Worm (Caenorhabditis elegans) whole organism, mixed stage, embryonic: ENCODE measurements around the gene T24E12.6.

Experiments
- M03D4.4 ChIP-seq: sonication (generic microtip); optimal IDR thresholded peaks from 2 replicates; lab custom pipeline; 2017; ENCODE audit warnings: mild to moderate bottlenecking, missing genetic modification characterization, missing compliant biosample characterization
- bed-3 ChIP-seq: fragments of 200-800 bp; sonication (Bioruptor generic); optimal IDR thresholded peaks from 3 replicates; lab custom pipeline; 2018; ENCODE audit warnings: mild to moderate bottlenecking, missing genetic modification characterization, moderate library complexity, missing compliant biosample characterization
- blmp-1 ChIP-seq: fragments of 150-350 bp; optimal IDR thresholded peaks from 2 replicates; lab custom pipeline; 2014; ENCODE audit warnings: missing biosample characterization, missing genetic modification characterization
- ceh-39 ChIP-seq: fragments of 150-350 bp; optimal IDR thresholded peaks from 2 replicates; lab custom pipeline; 2014; ENCODE audit warnings: missing biosample characterization, missing genetic modification characterization
- ceh-43 ChIP-seq: fragments of 200-800 bp; sonication (Bioruptor generic); optimal IDR thresholded peaks from 2 replicates; lab custom pipeline; 2018; ENCODE audit warnings: mild to moderate bottlenecking, missing genetic modification characterization, moderate library complexity, missing compliant biosample characterization
- ceh-83 ChIP-seq: fragments of 200-800 bp; sonication (Bioruptor generic); optimal IDR thresholded peaks from 2 replicates; lab custom pipeline; 2018; ENCODE audit warnings: mild to moderate bottlenecking, missing genetic modification characterization, missing compliant biosample characterization
- cnd-1 ChIP-seq: fragments of 200-800 bp; sonication (Bioruptor generic); optimal IDR thresholded peaks from 2 replicates; lab custom pipeline; 2018; ENCODE audit warnings: mild to moderate bottlenecking, missing genetic modification characterization, missing compliant biosample characterization
- drap-1 ChIP-seq: fragments of 200-800 bp; sonication (Bioruptor generic); optimal IDR thresholded peaks from 3 replicates; lab custom pipeline; 2018; ENCODE audit warnings: mild to moderate bottlenecking, missing genetic modification characterization, missing compliant biosample characterization
- elt-1 ChIP-seq: sonication (generic microtip); optimal IDR thresholded peaks from 2 replicates; lab custom pipeline; 2017; ENCODE audit warnings: missing genetic modification characterization, mild to moderate bottlenecking, missing compliant biosample characterization, antibody characterized with exemption, moderate library complexity, borderline replicate concordance; ENCODE audit not compliant: insufficient read depth
- hlh-1 ChIP-seq: fragments of 150-350 bp; optimal IDR thresholded peaks from 2 replicates; lab custom pipeline; 2014; ENCODE audit warnings: missing biosample characterization, missing genetic modification reagents, missing genetic modification characterization
- lin-13 ChIP-seq: fragments of 150-350 bp; optimal IDR thresholded peaks from 2 replicates; lab custom pipeline; 2014; ENCODE audit warnings: missing biosample characterization, missing genetic modification characterization
- lin-32 ChIP-seq: fragments of 200-800 bp; sonication (Bioruptor generic); optimal IDR thresholded peaks from 2 replicates; lab custom pipeline; 2018; ENCODE audit warnings: mild to moderate bottlenecking, missing genetic modification characterization, missing compliant biosample characterization
- lsy-2 ChIP-seq: fragments of 150-350 bp; optimal IDR thresholded peaks from 2 replicates; lab custom pipeline; 2014; ENCODE audit warnings: missing biosample characterization, missing genetic modification characterization
- mab-5 ChIP-seq: fragments of 150-350 bp; optimal IDR thresholded peaks from 2 replicates; lab custom pipeline; 2014; ENCODE audit warnings: missing biosample characterization, missing genetic modification characterization
- mep-1 ChIP-seq: fragments of 150-350 bp; optimal IDR thresholded peaks from 2 replicates; lab custom pipeline; 2017; ENCODE audit warnings: missing biosample characterization, missing genetic modification reagents, missing genetic modification characterization, inconsistent platforms
- mls-2 ChIP-seq: sonication (generic microtip); optimal IDR thresholded peaks from 2 replicates; lab custom pipeline; 2016; ENCODE audit warnings: mild to moderate bottlenecking, missing genetic modification characterization, moderate library complexity, missing compliant biosample characterization
- nhr-2 ChIP-seq: fragments of 150-350 bp; optimal IDR thresholded peaks from 2 replicates; lab custom pipeline; 2014; ENCODE audit warnings: missing biosample characterization, missing genetic modification characterization
- nhr-237 ChIP-seq: fragments of 150-350 bp; optimal IDR thresholded peaks from 2 replicates; lab custom pipeline; 2014; ENCODE audit warnings: missing biosample characterization, missing genetic modification characterization
- nhr-28 ChIP-seq: fragments of 150-350 bp; optimal IDR thresholded peaks from 2 replicates; lab custom pipeline; 2014; ENCODE audit warnings: missing biosample characterization, missing genetic modification characterization
- nhr-76 ChIP-seq: sonication (generic microtip); optimal IDR thresholded peaks from 2 replicates; lab custom pipeline; 2017; ENCODE audit warnings: missing biosample characterization, missing genetic modification characterization
- pha-4 ChIP-seq: fragments of 150-350 bp; optimal IDR thresholded peaks from 2 replicates; lab custom pipeline; 2018; ENCODE audit warnings: missing biosample characterization, missing genetic modification reagents, missing genetic modification characterization
- sem-2 ChIP-seq: fragments of 200-800 bp; sonication (Bioruptor generic); optimal IDR thresholded peaks from 2 replicates; lab custom pipeline; 2018; ENCODE audit warnings: mild to moderate bottlenecking, missing genetic modification characterization, missing compliant biosample characterization
- snpc-4 ChIP-seq: fragments of 150-350 bp; optimal IDR thresholded peaks from 2 replicates; lab custom pipeline; 2014; ENCODE audit warnings: missing biosample characterization, missing genetic modification characterization
- sptf-1 ChIP-seq: sonication (generic microtip); optimal IDR thresholded peaks from 2 replicates; lab custom pipeline; 2017; ENCODE audit warnings: mild to moderate bottlenecking, missing genetic modification characterization, moderate library complexity, missing compliant biosample characterization
- tbx-8 ChIP-seq: fragments of 200-800 bp; sonication (Bioruptor generic); optimal IDR thresholded peaks from 2 replicates; lab custom pipeline; 2018; ENCODE audit warnings: mild to moderate bottlenecking, missing genetic modification characterization, moderate library complexity, missing compliant biosample characterization
- unc-120 ChIP-seq: sonication (generic microtip); optimal IDR thresholded peaks from 2 replicates; lab custom pipeline; 2017; ENCODE audit warnings: missing genetic modification characterization, missing compliant biosample characterization; ENCODE audit not compliant: poor library complexity, severe bottlenecking
- zip-8 ChIP-seq: fragments of 150-350 bp; optimal IDR thresholded peaks from 2 replicates; lab custom pipeline; 2014; ENCODE audit warnings: missing biosample characterization, missing genetic modification characterization
- ztf-11 ChIP-seq: fragments of 150-350 bp; optimal IDR thresholded peaks from 2 replicates; lab custom pipeline; 2014; ENCODE audit warnings: missing biosample characterization, missing genetic modification characterization

T24E12.6 gene

DNA sequence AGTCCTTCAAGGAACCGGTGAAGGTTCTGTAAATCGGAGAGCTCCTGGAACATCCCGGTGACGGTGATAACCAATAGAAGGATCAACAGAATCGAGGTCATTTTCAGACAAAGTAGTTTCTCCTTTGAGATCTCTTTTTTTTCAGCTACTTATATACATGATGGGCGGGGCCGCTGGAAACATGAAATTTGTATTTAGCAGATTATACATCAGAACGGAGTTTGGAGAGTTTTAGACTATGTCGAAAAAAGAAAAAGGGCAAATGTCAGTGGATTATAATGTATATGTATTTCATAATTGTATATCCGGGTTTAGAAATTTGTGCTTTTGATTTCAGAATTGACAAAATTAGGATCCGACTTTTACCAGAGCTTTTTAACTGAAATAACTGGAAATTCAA is 41.7 kb upstream of the T24E12.6 start, which contains the start of gene ins-32:
TSS of gene ins-32 (minus strand) at position 101 of the 400 bp plus-strand sequence.
- no peak for TF ChIP-seq elt-1 (tag; lab: Kevin White, UChicago)
- TF ChIP-seq ceh-43 (GFP tag; lab: Kevin White, UChicago) = no peak
- TF ChIP-seq ceh-83 (GFP tag; lab: Kevin White, UChicago) = no peak
- TF ChIP-seq mep-1 = no peak
- no peak for TF ChIP-seq nhr-28 (tag; lab: Kevin White, UChicago)
- TF ChIP-seq cnd-1 (tag; lab: Kevin White, UChicago) = no peak
- TF ChIP-seq, all 35 proteins: peak for 0

DNA sequence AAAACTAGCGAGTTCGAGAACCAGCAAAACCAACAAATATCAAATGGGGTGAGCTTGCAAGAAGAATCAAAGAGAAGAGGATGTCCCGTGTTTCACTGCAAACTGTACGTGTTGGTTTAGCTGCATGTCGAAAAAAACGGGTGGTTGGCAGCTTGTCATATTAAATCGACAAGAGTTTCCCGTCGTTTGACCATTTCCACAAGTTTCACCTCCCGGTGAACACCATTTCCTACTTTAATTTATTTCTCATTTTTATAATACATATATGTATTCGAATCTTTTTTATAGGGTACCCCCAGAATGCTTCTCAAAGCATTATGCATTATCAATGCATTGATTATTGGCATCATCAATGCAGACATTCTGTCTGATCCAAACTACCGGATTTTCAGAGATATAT is 33.8 kb upstream of the T24E12.6 start, which contains the start of gene Y8A9A.2:
TSS of gene Y8A9A.2 (plus strand) at position 301 of the 400 bp plus-strand sequence.
- TF ChIP-seq tbx-8 (GFP tag; lab: Kevin White, UChicago) = no peak
- TF ChIP-seq snpc-4 (tag; lab: Kevin White, UChicago) = no peak

DNA sequence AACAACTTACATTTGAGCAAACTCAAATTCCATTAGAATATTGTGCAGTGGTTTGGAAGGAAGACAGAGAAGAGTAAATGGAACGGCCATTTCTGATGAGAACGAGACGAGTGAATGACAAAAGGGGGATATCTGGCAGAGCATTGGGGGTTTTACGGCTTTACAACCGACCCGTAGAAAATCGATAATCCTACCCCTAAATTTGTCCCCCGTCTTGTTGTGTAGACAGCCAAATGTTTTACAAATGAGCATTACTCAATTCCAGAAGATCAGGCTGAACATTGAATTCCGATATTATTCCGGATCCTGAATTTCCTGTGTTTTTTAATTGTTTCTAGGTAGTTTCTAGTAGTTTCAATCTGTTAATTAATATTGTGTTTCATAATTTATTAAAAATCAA is 31.8 kb upstream of the T24E12.6 start, which contains the start of gene fbxb-99:
TSS of gene fbxb-99 (minus strand) at position 101 of the 400 bp plus-strand sequence.
- TF ChIP-seq mep-1 (no peak), nhr-28 (tag; lab: Kevin White, UChicago) (no peak), zip-8 (no peak), tbx-8 (GFP tag; lab: Kevin White, UChicago) (no peak), bed-3 (GFP tag; lab: Kevin White, UChicago) (no peak), hlh-1 (tag; lab: Kevin White, UChicago) (no peak), unc-120 (tag; lab: Kevin White, UChicago) (no peak), mab-5 (tag; lab: Kevin White, UChicago) (no peak), elt-1 (tag; lab: Kevin White, UChicago) (no peak), nhr-237 (tag; lab: Kevin White, UChicago) (no peak), mls-2 (no peak), lsy-2 (tag; lab: Kevin White, UChicago) (no peak), ztf-11 (tag; lab: Kevin White, UChicago) (no peak)

DNA sequence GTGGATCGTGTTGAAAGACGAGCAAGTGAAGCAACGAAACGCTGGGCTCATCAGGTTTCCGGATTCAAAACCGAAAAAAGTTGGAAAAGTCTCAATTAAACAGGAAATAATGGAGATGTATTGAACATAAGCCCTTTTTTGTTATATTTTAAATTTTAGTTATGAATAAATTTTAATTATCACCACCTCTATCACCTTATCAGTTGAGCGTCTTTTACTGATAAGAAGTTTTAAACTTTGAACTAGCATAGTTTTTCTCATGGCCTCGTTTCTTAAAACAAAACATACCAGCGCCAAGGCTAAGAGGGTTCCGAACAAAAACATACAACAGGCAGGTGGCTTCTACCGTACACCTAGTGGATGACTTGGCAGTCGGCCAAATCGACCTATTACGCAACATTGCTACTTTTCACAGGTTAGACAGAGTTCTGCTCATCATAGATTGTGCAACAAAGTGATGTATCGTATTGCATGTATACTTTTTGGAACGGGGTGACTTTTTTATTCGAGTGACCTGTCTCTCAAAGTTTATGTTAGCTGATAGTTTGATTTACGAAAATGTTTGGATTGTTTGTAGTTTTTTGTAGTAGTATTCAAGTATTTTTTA is 27.0 kb upstream of the T24E12.6 start:
- TF ChIP-seq zip-8 = peak; percentile 91
- no peak for TF ChIP-seq M03D4.4 (tag; lab: Kevin White, UChicago)

DNA sequence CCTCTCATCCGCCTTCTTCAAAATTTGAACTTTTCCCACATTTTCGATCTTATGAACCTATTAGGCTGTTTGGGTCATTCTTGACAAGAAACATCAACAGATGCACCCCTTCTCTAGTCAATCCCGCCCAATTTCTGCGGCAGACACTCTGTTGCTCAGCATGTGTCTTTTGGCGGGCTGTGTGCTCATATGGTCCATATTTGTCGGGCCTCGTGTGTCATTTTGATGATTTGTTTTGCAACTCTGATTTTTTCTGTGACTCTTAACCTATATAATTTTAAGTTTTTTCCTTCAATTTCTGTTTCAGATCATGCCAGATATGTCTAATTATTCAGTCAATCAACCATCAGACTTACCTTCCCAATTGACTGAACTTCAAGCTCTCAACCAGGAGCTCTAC is 25.7 kb upstream of the T24E12.6 start, which contains the start of gene T24E12.13:
TSS of gene T24E12.13 (plus strand) at position 301 of the 400 bp plus-strand sequence.
- TF ChIP-seq bed-3 (GFP tag; lab: Kevin White, UChicago) (no peak), blmp-1 (no peak)

DNA sequence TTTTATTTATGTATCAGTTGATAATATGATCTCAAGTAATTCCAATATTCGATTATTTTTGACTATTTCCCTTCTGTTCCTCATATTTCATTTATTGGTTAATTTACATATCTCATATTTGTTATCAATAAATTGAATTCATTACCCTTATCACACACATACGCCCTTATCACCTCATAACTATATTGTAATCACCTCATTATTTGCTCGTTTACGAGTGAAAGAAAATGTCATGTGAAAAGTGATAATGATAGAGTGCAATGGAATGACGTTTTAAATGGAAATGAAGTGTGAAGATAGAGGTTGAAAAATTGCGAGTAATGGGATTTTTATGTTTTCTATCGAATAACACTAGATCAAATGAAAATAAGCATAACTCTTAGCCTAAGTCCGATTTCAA is 25.0 kb upstream of the T24E12.6 start:
- TF ChIP-seq ceh-39 (tag; lab: Kevin White, UChicago) (no peak), mls-2 (no peak), bed-3 (GFP tag; lab: Kevin White, UChicago) (no peak), lin-32 (GFP tag; lab: Kevin White, UChicago) (no peak), ztf-11 (tag; lab: Kevin White, UChicago) (no peak), ceh-43 (GFP tag; lab: Kevin White, UChicago) (no peak), lin-13 (no peak), mab-5 (tag; lab: Kevin White, UChicago) (no peak), nhr-76 (tag; lab: Kevin White, UChicago) (no peak), snpc-4 (tag; lab: Kevin White, UChicago) (no peak), nhr-237 (tag; lab: Kevin White, UChicago) (no peak), nhr-2 (tag; lab: Kevin White, UChicago) (no peak), sptf-1 (tag; lab: Kevin White, UChicago) (no peak), hlh-1 (tag; lab: Kevin White, UChicago) (no peak), drap-1 (GFP tag; lab: Kevin White, UChicago) (no peak), cnd-1 (tag; lab: Kevin White, UChicago) (no peak), pha-4 (tag; lab: Kevin White, UChicago) (no peak), tbx-8 (GFP tag; lab: Kevin White, UChicago) (no peak), sem-2 (GFP tag; lab: Kevin White, UChicago) (no peak)
